Fruit fly (Drosophila melanogaster): Measurements from ENCODE around the gene Tdh.

Tdh gene

DNA sequence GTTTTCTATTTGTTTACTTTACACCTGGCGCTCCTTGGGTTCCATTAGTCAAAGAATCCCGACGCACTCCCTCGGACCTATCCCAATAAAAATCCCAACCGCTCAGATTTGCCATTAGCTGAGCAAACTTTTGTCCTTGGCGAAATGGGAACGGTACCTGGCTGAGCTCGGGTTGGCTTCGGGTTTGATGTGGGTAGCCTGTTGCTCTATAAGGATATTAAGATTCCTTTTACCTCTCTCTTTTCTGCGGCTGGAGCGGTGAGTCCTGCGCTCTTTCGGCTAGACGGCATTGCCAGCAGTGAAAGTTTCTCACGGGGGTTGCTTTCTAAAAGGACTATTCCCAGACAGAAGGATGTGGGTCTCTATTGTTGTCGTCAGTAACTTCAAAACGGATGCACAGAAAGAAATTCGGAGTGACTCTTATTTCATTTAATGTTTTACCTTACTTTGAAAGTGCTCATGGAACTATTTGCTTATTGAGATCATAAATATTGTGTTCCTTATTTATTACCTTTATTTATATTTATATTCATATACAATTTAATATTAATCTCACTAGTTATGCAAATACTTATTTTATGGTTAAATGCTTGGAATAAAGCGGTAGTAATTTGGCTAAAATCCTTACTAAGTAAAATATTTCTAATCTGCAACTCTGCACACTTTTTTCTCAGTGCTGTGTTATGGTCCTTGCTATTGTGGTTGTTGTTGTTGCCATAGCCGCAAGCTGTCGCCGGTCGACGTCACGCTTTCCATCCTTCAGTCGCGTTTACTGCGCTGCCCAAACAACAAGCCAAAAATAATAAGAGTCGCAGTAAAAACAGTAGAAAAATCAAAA, 24.9 kb upstream of the Tdh start, which contains the start of gene CG5910 (continued):
- TF ChIP-seq CG11247 (GFP tag; IDR thresholded peaks at IDR 0.05) (peak; percentile 70), luna (GFP tag; optimal IDR thresholded peaks at IDR 0.05) (no peak), Hr39 (optimal IDR thresholded peaks at IDR 0.05) (no peak), unpg (GFP tag; optimal IDR thresholded peaks at IDR 0.05) (peak; percentile 90), sima (GFP tag; optimal IDR thresholded peaks at IDR 0.05) (no peak), CG9932 (GFP tag; IDR thresholded peaks at IDR 0.05) (peak; percentile 65), Tbp (GFP tag; optimal IDR thresholded peaks at IDR 0.05) (no peak), br (optimal IDR thresholded peaks at IDR 0.05) (no peak), Mes4 (GFP tag; optimal IDR thresholded peaks at IDR 0.05) (no peak), CG16815 (GFP tag; optimal IDR thresholded peaks at IDR 0.05) (peak; percentile 81), CG7963 (GFP tag; IDR thresholded peaks at IDR 0.05; ENCODE audit: partially characterized antibody) (no peak), CG42726 (GFP tag; IDR thresholded peaks at IDR 0.05; ENCODE audit: partially characterized antibody) (no peak), fd64A (GFP tag; optimal IDR thresholded peaks at IDR 0.05) (no peak), gcm (GFP tag; optimal IDR thresholded peaks at IDR 0.05) (peak; percentile 89), CG15269 (tag; optimal IDR thresholded peaks at IDR 0.05) (peak; percentile 90), CG2875 (GFP tag; optimal IDR thresholded peaks at IDR 0.05) (peak; percentile 78), Chrac-16 (GFP tag; optimal IDR thresholded peaks at IDR 0.05) (peak; percentile 78), CG3995 (GFP tag; optimal IDR thresholded peaks at IDR 0.05) (no peak), CG2889 (GFP tag; IDR thresholded peaks at IDR 0.05) (0 out of 3 replicates have a peak, but pooled peaks have one; percentile 56), Sry-β (GFP tag; optimal IDR thresholded peaks at IDR 0.05) (no peak), CG8765 (GFP tag; IDR thresholded peaks at IDR 0.05) (0 out of 2 replicates have a peak, but pooled peaks have one; percentile 39), CG14441 (GFP tag; IDR thresholded peaks at IDR 0.05) (peak; percentile 72), CG14860 (GFP tag; IDR thresholded peaks at IDR 0.05; ENCODE audit: partially characterized antibody) (no peak), ci (GFP tag; IDR thresholded peaks at IDR 0.05) (peak; percentile 71), scrt (GFP tag; optimal IDR thresholded peaks at IDR 0.05) (peak; percentile 98), fd3F (GFP tag; optimal IDR thresholded peaks at IDR 0.05) (peak; percentile 79), CG15073 (GFP tag; optimal IDR thresholded peaks at IDR 0.05) (no peak), CG12659 (GFP tag; optimal IDR thresholded peaks at IDR 0.05) (peak; percentile 94), CG15514 (GFP tag; optimal IDR thresholded peaks at IDR 0.05) (peak; percentile 76), E2f2 (GFP tag; IDR thresholded peaks at IDR 0.05) (peak; percentile 37; the same call in 1 of the 2 replicates), az2 (GFP tag; optimal IDR thresholded peaks at IDR 0.05) (peak; percentile 82), CG3407 (GFP tag; optimal IDR thresholded peaks at IDR 0.05) (peak; percentile 78), Ets65A (GFP tag) (peak; percentile 84), CrebB (tag; optimal IDR thresholded peaks at IDR 0.05) (peak; percentile 81), B-H2 (GFP tag; optimal IDR thresholded peaks at IDR 0.05) (peak; percentile 78), crol (GFP tag; IDR thresholded peaks at IDR 0.05) (no peak), pros (GFP tag; optimal IDR thresholded peaks at IDR 0.05) (peak; percentile 91), CG13287 (GFP tag; IDR thresholded peaks at IDR 0.05; ENCODE audit: partially characterized antibody) (no peak), da (GFP tag; optimal IDR thresholded peaks at IDR 0.05) (no peak), CG17829 (tag; optimal IDR thresholded peaks at IDR 0.05) (peak; percentile 94), CG1603 (tag; optimal IDR thresholded peaks at IDR 0.05) (peak; percentile 45), CG8359 (GFP tag; optimal IDR thresholded peaks at IDR 0.05; ENCODE audit: borderline replicate concordance) (peak; percentile 66), prd (optimal IDR thresholded peaks at IDR 0.05) (no peak), prd (GFP tag; IDR thresholded peaks at IDR 0.05) (peak; percentile 82), CG3281 (GFP tag; optimal IDR thresholded peaks at IDR 0.05) (peak; percentile 93), CG32772 (GFP tag; IDR thresholded peaks at IDR 0.05) (peak; percentile 71), bbx (GFP tag; IDR thresholded peaks at IDR 0.05; ENCODE audit: partially characterized antibody) (no peak), CG7839 (tag; optimal IDR thresholded peaks at IDR 0.05) (peak; percentile 95), nerfin-2 (GFP tag; IDR thresholded peaks at IDR 0.05; ENCODE audit: partially characterized antibody) (no peak)
